Fruit fly (Drosophila melanogaster) whole organism, adult: Measurements from ENCODE around the gene Naa80.

Source experiments
- CG14711 ChIP-seq: fragments of 200-800 bp; sonication (Bioruptor generic); optimal IDR thresholded peaks from 2 replicates; lab custom pipeline; 2018; ENCODE audit warnings: missing biosample characterization, mild to moderate bottlenecking, missing genetic modification characterization, moderate library complexity
- CG1620 ChIP-seq: fragments of 200-800 bp; sonication (Bioruptor generic); optimal IDR thresholded peaks from 2 replicates; lab custom pipeline; 2016; ENCODE audit warnings: missing biosample characterization, missing genetic modification characterization
- CG33017 ChIP-seq: fragments of 200-800 bp; sonication (Bioruptor generic); optimal IDR thresholded peaks from 2 replicates; lab custom pipeline; 2018; ENCODE audit warnings: missing biosample characterization, mild to moderate bottlenecking, missing genetic modification characterization, moderate library complexity
- CG5204 ChIP-seq: fragments of 200-800 bp; sonication (Bioruptor generic); optimal IDR thresholded peaks from 2 replicates; lab custom pipeline; 2016; ENCODE audit warnings: missing biosample characterization, missing genetic modification characterization
- CG7045 ChIP-seq: fragments of 200-800 bp; sonication (Bioruptor generic); optimal IDR thresholded peaks from 2 replicates; lab custom pipeline; 2017; ENCODE audit warnings: missing biosample characterization, mild to moderate bottlenecking, missing genetic modification characterization
- CG7101 ChIP-seq: fragments of 200-800 bp; sonication (Bioruptor generic); optimal IDR thresholded peaks from 2 replicates; lab custom pipeline; 2018; ENCODE audit warnings: missing biosample characterization, mild to moderate bottlenecking, missing genetic modification characterization, moderate library complexity
- Hr96 ChIP-seq: fragments of 200-800 bp; sonication (Bioruptor generic); optimal IDR thresholded peaks from 2 replicates; lab custom pipeline; 2016; ENCODE audit warnings: missing biosample characterization, missing genetic modification characterization
- Mnt ChIP-seq: fragments of 200-800 bp; sonication (Bioruptor generic); optimal IDR thresholded peaks from 2 replicates; lab custom pipeline; 2016; ENCODE audit warnings: missing biosample characterization, mild to moderate bottlenecking, missing genetic modification characterization
- kay ChIP-seq: fragments of 200-800 bp; sonication (Bioruptor generic); peaks from one replicate; lab custom pipeline; 2016; ENCODE audit warnings: missing biosample characterization, missing genetic modification characterization, borderline replicate concordance
- pad ChIP-seq: fragments of 200-800 bp; sonication (Bioruptor generic); optimal IDR thresholded peaks from 3 replicates; lab custom pipeline; 2017; ENCODE audit warnings: missing biosample characterization, missing genetic modification characterization, mild to moderate bottlenecking, moderate library complexity, missing genetic modification reagents

DNA sequence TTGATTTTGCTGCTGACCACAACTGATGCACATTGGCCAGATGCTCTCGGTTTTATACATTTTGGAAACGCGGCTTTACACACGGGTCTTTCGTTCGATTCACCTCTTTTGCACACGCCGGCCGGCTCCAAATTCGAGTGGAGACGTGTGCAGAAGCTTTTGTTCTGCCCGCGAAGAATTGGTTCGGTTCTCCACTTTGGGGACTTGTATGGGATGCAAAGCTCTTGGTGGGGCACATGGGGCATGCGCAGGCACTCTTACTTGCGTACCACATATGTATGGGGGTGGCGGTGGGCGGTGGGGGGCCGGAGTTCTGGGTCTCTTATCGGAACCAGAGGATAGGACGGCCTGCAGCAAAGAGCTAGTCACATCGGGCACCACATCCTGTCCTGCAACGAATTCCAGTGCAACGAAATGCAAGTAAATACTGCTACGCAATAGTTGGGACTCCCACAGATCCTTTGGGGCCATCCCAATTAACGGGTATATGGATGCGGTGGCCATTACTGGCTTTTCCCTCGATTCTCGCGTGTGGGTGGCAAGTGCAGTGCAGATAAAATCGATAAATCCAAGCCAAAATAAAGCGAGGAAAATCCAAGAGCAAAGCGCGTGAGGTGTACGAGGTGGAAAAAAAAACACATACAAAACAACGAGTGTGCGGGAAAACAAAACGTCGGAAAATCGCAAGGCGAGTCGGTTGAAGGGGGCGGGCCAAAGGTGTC, 16.9 kb downstream of the Naa80 start, which contains the start of the genes MtnA and CG8500:
- TF ChIP-seq Hr96 (GFP tag; lab: Kevin White, UChicago) = no peak
- no peak for TF ChIP-seq CG5204
- TF ChIP-seq CG33017 (tag; lab: Kevin White, UChicago) = no peak
- TF ChIP-seq CG1620 (GFP tag; lab: Kevin White, UChicago) = no peak
- no peak for TF ChIP-seq CG7045 (GFP tag; lab: Kevin White, UChicago)
- TF ChIP-seq Mnt (GFP tag; lab: Kevin White, UChicago) = peak; percentile 51
- no peak for TF ChIP-seq CG14711 (tag; lab: Kevin White, UChicago)
- peak; percentile 27 for TF ChIP-seq CG7101 (tag; lab: Kevin White, UChicago)
- peak; percentile 3 for TF ChIP-seq pad (GFP tag; lab: Kevin White, UChicago)
- no peak for TF ChIP-seq kay (GFP tag; lab: Kevin White, UChicago)
